Fruit fly (Drosophila melanogaster) whole organism, embryonic: Measurements from ENCODE around the gene RPA1.
A peak's percentile ranks its signal among the peaks of the same experiment; 100 is the strongest.

ENCODE experiments used
- Asciz ChIP-seq: fragments of 200-800 bp; sonication (Bioruptor generic); optimal IDR thresholded peaks from 2 replicates; lab custom pipeline; 2017; ENCODE audit warnings: missing biosample characterization, mild to moderate bottlenecking, missing genetic modification characterization, missing genetic modification reagents
- CG10267 ChIP-seq: fragments of 200-800 bp; sonication (Bioruptor generic); optimal IDR thresholded peaks from 2 replicates; lab custom pipeline; 2018; ENCODE audit warnings: missing biosample characterization, mild to moderate bottlenecking, missing genetic modification characterization, moderate library complexity
- CG10274 ChIP-seq: fragments of 200-800 bp; sonication (Bioruptor generic); optimal IDR thresholded peaks from 3 replicates; lab custom pipeline; 2017; ENCODE audit warnings: missing biosample characterization, mild to moderate bottlenecking, missing genetic modification characterization
- CG11085 ChIP-seq: fragments of 200-800 bp; sonication (Bioruptor generic); IDR thresholded peaks from 2 replicates; pipeline ENCODE4 v1.3.6; 2022; ENCODE audit warnings: missing biosample characterization, missing genetic modification characterization
- CG12071 ChIP-seq: fragments of 200-800 bp; sonication (Bioruptor generic); optimal IDR thresholded peaks from 3 replicates; lab custom pipeline; 2018; ENCODE audit warnings: missing biosample characterization, mild to moderate bottlenecking, missing genetic modification characterization
- CG12219 ChIP-seq: fragments of 200-800 bp; sonication (Bioruptor generic); optimal IDR thresholded peaks from 3 replicates; lab custom pipeline; 2018; ENCODE audit warnings: missing biosample characterization, mild to moderate bottlenecking, missing genetic modification characterization
- CG14050 ChIP-seq: fragments of 200-800 bp; sonication (Bioruptor generic); IDR thresholded peaks from 3 replicates; pipeline ENCODE4 v1.3.6; 2022; ENCODE audit warnings: missing biosample characterization, missing genetic modification characterization
- CG14710 ChIP-seq: fragments of 200-800 bp; sonication (Bioruptor generic); optimal IDR thresholded peaks from 3 replicates; lab custom pipeline; 2019; ENCODE audit warnings: missing biosample characterization, mild to moderate bottlenecking, missing genetic modification characterization, moderate library complexity
- CG1603 ChIP-seq: fragments of 200-800 bp; sonication (Bioruptor generic); optimal IDR thresholded peaks from 2 replicates; lab custom pipeline; 2019; ENCODE audit warnings: missing biosample characterization, mild to moderate bottlenecking, missing genetic modification characterization, moderate library complexity
- CG2199 ChIP-seq: fragments of 200-800 bp; sonication (Bioruptor generic); IDR thresholded peaks from 3 replicates; pipeline ENCODE4 v1.3.6; 2022; ENCODE audit warnings: missing biosample characterization, missing genetic modification characterization
- CG33213 ChIP-seq: fragments of 200-800 bp; sonication (Bioruptor generic); optimal IDR thresholded peaks from 3 replicates; lab custom pipeline; 2016; ENCODE audit warnings: missing biosample characterization, missing genetic modification characterization
- CG4707 ChIP-seq: fragments of 200-800 bp; sonication (Bioruptor generic); optimal IDR thresholded peaks from 2 replicates; lab custom pipeline; 2018; ENCODE audit warnings: missing biosample characterization, mild to moderate bottlenecking, missing genetic modification characterization, moderate library complexity
- CG7271 ChIP-seq: fragments of 200-800 bp; sonication (Bioruptor generic); optimal IDR thresholded peaks from 2 replicates; lab custom pipeline; 2018; ENCODE audit warnings: missing biosample characterization, mild to moderate bottlenecking, missing genetic modification characterization, moderate library complexity
- CG7372 ChIP-seq: fragments of 200-800 bp; sonication (Bioruptor generic); IDR thresholded peaks from 2 replicates; pipeline ENCODE4 v1.3.6; 2022; ENCODE audit warnings: missing biosample characterization, missing genetic modification characterization
- CG7786 ChIP-seq: fragments of 200-800 bp; sonication (Bioruptor generic); optimal IDR thresholded peaks from 2 replicates; lab custom pipeline; 2016; ENCODE audit warnings: missing biosample characterization, missing genetic modification characterization
- CG8290 ChIP-seq, 3 experiments: fragments of 200-800 bp; sonication (Bioruptor generic); optimal IDR thresholded peaks; 2 replicates each; lab custom pipeline; 2016 to 2019; ENCODE audit warnings: missing biosample characterization in 3 of 3, missing genetic modification characterization in 3 of 3, mild to moderate bottlenecking in 2 of 3, moderate library complexity in 1 of 3
- CG8924 ChIP-seq: fragments of 200-800 bp; optimal IDR thresholded peaks from 3 replicates; lab custom pipeline; 2019; ENCODE audit warnings: missing biosample characterization, mild to moderate bottlenecking, missing genetic modification characterization, moderate library complexity
- CG9727 ChIP-seq: fragments of 200-800 bp; sonication (Bioruptor generic); optimal IDR thresholded peaks from 3 replicates; lab custom pipeline; 2017; ENCODE audit warnings: missing biosample characterization, mild to moderate bottlenecking, missing genetic modification characterization
- CHES-1-like ChIP-seq: fragments of 200-800 bp; sonication (Bioruptor generic); optimal IDR thresholded peaks from 2 replicates; lab custom pipeline; 2016; ENCODE audit warnings: missing biosample characterization, missing genetic modification characterization
- MTF-1 ChIP-seq: fragments of 200-800 bp; sonication (Bioruptor generic); optimal IDR thresholded peaks from 2 replicates; lab custom pipeline; 2018; ENCODE audit warnings: missing biosample characterization, mild to moderate bottlenecking, missing genetic modification characterization, borderline replicate concordance
- Med ChIP-seq: fragments of 200-800 bp; sonication (Bioruptor generic); peaks from one replicate; lab custom pipeline; 2016; ENCODE audit warnings: missing biosample characterization, missing genetic modification characterization, mild to moderate bottlenecking, inconsistent platforms, moderate library complexity
- Mes4 ChIP-seq: fragments of 200-800 bp; sonication (Bioruptor generic); optimal IDR thresholded peaks from 2 replicates; lab custom pipeline; 2016; ENCODE audit warnings: missing biosample characterization, missing genetic modification characterization
- PHDP ChIP-seq: fragments of 200-800 bp; sonication (Bioruptor generic); optimal IDR thresholded peaks from 3 replicates; lab custom pipeline; 2018; ENCODE audit warnings: missing biosample characterization, mild to moderate bottlenecking, missing genetic modification characterization, moderate library complexity
- Poxn ChIP-seq: fragments of 200-800 bp; sonication (Bioruptor generic); IDR thresholded peaks from 2 replicates; pipeline ENCODE4 v1.3.6; 2022; ENCODE audit warnings: missing biosample characterization, missing genetic modification characterization
- Spps ChIP-seq: fragments of 200-800 bp; sonication (Bioruptor generic); optimal IDR thresholded peaks from 2 replicates; lab custom pipeline; 2018; ENCODE audit warnings: missing biosample characterization, mild to moderate bottlenecking, missing genetic modification characterization
- Xbp1 ChIP-seq: fragments of 200-800 bp; sonication (Bioruptor generic); optimal IDR thresholded peaks from 3 replicates; lab custom pipeline; 2016; ENCODE audit warnings: missing biosample characterization, mild to moderate bottlenecking, missing genetic modification characterization
- ac ChIP-seq: fragments of 200-800 bp; sonication (Bioruptor generic); optimal IDR thresholded peaks from 3 replicates; lab custom pipeline; 2017; ENCODE audit warnings: missing biosample characterization, mild to moderate bottlenecking, missing genetic modification characterization
- ap ChIP-seq: fragments of 200-800 bp; sonication (Bioruptor generic); IDR thresholded peaks from 2 replicates; pipeline ENCODE4 v1.3.6; 2022; ENCODE audit warnings: missing biosample characterization, missing genetic modification characterization
- bab2 ChIP-seq: fragments of 200-800 bp; sonication (Bioruptor generic); optimal IDR thresholded peaks from 2 replicates; lab custom pipeline; 2016; ENCODE audit warnings: missing biosample characterization, missing genetic modification characterization
- bcd ChIP-seq: fragments of 200-800 bp; sonication (Bioruptor generic); optimal IDR thresholded peaks from 2 replicates; lab custom pipeline; 2017; ENCODE audit warnings: missing biosample characterization, mild to moderate bottlenecking, missing genetic modification characterization
- bsh ChIP-seq, 2 experiments: fragments of 200-800 bp; sonication (Bioruptor generic); optimal IDR thresholded peaks; 2 replicates each; lab custom pipeline; 2017 to 2018; ENCODE audit warnings: mild to moderate bottlenecking in 2 of 2, missing biosample characterization in 2 of 2, missing genetic modification characterization in 2 of 2, moderate library complexity in 1 of 2
- cas ChIP-seq: fragments of 200-800 bp; sonication (Bioruptor generic); IDR thresholded peaks from 2 replicates; pipeline ENCODE4 v1.3.6; 2022; ENCODE audit warnings: missing biosample characterization, missing genetic modification characterization
- crc ChIP-seq: fragments of 200-800 bp; sonication (Bioruptor generic); optimal IDR thresholded peaks from 2 replicates; lab custom pipeline; 2016; ENCODE audit warnings: missing biosample characterization, missing genetic modification characterization
- grn ChIP-seq: fragments of 200-800 bp; sonication (Bioruptor generic); optimal IDR thresholded peaks from 3 replicates; lab custom pipeline; 2017; ENCODE audit warnings: missing biosample characterization, missing genetic modification characterization
- insv ChIP-seq, 2 experiments: fragments of 200-800 bp; sonication (Bioruptor generic); optimal IDR thresholded peaks; 3 replicates each; lab custom pipeline; 2016 to 2018; ENCODE audit warnings: missing biosample characterization in 2 of 2, missing genetic modification characterization in 2 of 2
- oc ChIP-seq: fragments of 200-800 bp; sonication (Bioruptor generic); optimal IDR thresholded peaks from 2 replicates; lab custom pipeline; 2018; ENCODE audit warnings: missing biosample characterization, mild to moderate bottlenecking, missing genetic modification characterization, moderate library complexity
- onecut ChIP-seq: fragments of 200-800 bp; sonication (Bioruptor generic); IDR thresholded peaks from 2 replicates; pipeline ENCODE4 v1.3.6; 2022; ENCODE audit warnings: missing biosample characterization, missing genetic modification characterization
- otp ChIP-seq: fragments of 200-800 bp; sonication (Bioruptor generic); IDR thresholded peaks from 3 replicates; pipeline ENCODE4, ENCODE4 v1.3.6; 2022; ENCODE audit warnings: missing biosample characterization, missing genetic modification characterization
- phol ChIP-seq: fragments of 200-800 bp; sonication (Bioruptor generic); optimal IDR thresholded peaks from 3 replicates; lab custom pipeline; 2018; ENCODE audit warnings: missing biosample characterization, mild to moderate bottlenecking, missing genetic modification characterization, moderate library complexity
- pnt ChIP-seq: fragments of 200-800 bp; sonication (Bioruptor generic); optimal IDR thresholded peaks from 3 replicates; lab custom pipeline; 2016; ENCODE audit warnings: missing biosample characterization, missing genetic modification characterization
- pzg ChIP-seq: fragments of 200-800 bp; sonication (Bioruptor generic); optimal IDR thresholded peaks from 3 replicates; lab custom pipeline; 2018; ENCODE audit warnings: missing biosample characterization, mild to moderate bottlenecking, missing genetic modification characterization, moderate library complexity
- repo ChIP-seq: fragments of 200-800 bp; sonication (Bioruptor generic); optimal IDR thresholded peaks from 2 replicates; lab custom pipeline; 2016; ENCODE audit warnings: missing biosample characterization, missing genetic modification characterization
- sc ChIP-seq, 3 experiments: fragments of >200 bp in 2 of 3; fragments of 200-800 bp in 1 of 3; sonication (Bioruptor generic) in 1 of 3; optimal IDR thresholded peaks; 2 replicates in 2 of 3; 3 replicates in 1 of 3; lab custom pipeline; 2017; ENCODE audit warnings: mild to moderate bottlenecking in 1 of 3, missing biosample characterization in 1 of 3, missing genetic modification characterization in 1 of 3, missing genetic modification reagents in 1 of 3
- sens ChIP-seq: fragments of 200-800 bp; sonication (Bioruptor generic); peaks from one replicate; lab custom pipeline; 2016; ENCODE audit warnings: missing biosample characterization, missing genetic modification characterization
- stwl ChIP-seq: fragments of 200-800 bp; sonication (Bioruptor generic); optimal IDR thresholded peaks from 3 replicates; lab custom pipeline; 2018; ENCODE audit warnings: missing biosample characterization, mild to moderate bottlenecking, missing genetic modification characterization, moderate library complexity
- tin ChIP-seq: fragments of 200-800 bp; sonication (Bioruptor generic); optimal IDR thresholded peaks from 3 replicates; lab custom pipeline; 2016; ENCODE audit warnings: missing biosample characterization, missing genetic modification characterization
- tll ChIP-seq, 2 experiments: fragments of 200-800 bp in 1 of 2; fragments of >200 bp in 1 of 2; sonication (Bioruptor generic) in 1 of 2; optimal IDR thresholded peaks; 2 replicates each; lab custom pipeline; 2017 to 2019; ENCODE audit warnings: missing biosample characterization in 2 of 2, missing genetic modification characterization in 2 of 2, mild to moderate bottlenecking in 1 of 2, moderate library complexity in 1 of 2
- trh ChIP-seq: fragments of 200-800 bp; sonication (Bioruptor generic); optimal IDR thresholded peaks from 2 replicates; lab custom pipeline; 2016; ENCODE audit warnings: missing biosample characterization, missing genetic modification characterization
- wdn ChIP-seq: fragments of 200-800 bp; sonication (Bioruptor generic); IDR thresholded peaks from 2 replicates; pipeline ENCODE4 v1.3.6; 2022; ENCODE audit warnings: missing biosample characterization, missing genetic modification characterization

Gene RPA1

DNA sequence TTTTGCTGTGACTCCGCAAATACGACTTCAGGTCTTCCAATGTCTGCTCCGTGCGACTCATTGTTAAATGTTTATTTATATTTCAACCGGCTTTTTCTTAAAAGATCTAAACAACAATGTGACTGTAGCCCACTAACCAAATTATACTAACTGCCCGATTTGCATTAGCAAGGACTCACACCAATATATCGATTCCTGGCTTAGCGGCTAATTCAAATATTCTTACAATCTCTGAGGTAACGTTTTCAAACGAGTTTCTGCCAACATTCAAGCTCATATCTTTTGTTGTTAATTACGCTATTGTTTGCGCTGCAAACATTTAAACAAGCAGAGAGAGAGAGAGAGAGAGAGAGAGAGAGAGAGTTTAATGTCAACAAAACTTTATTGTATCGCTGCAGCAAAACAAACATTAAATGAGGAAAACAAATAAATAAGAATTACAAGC lies 44.3 kb upstream of the RPA1 start, which contains the start of gene tex:
TSS of gene tex (minus strand) at position 131 of the 445 bp plus-strand sequence.
- TF ChIP-seq crc (no peak), PHDP (tag; lab: Kevin White, UChicago) (peak; percentile 9), CG14050 (GFP tag; lab: Robert Waterston, UW) (no peak), oc (tag; lab: Kevin White, UChicago) (peak; percentile 43), CG33213 (peak; percentile 58), insv (GFP tag; optimal IDR thresholded peaks at IDR 0.05; lab: Kevin White, UChicago) (peak in 1 of 2 experiments; percentile 57), cas (no peak), sens (GFP tag; lab: Kevin White, UChicago) (peak; percentile 94), CG8290 (GFP tag; optimal IDR thresholded peaks at IDR 0.05; lab: Kevin White, UChicago) (peak; percentile 52), CG8290 (tag; optimal IDR thresholded peaks at IDR 0.05; lab: Kevin White, UChicago) (no peak), CG8924 (tag; lab: Kevin White, UChicago) (peak; percentile 59), Mes4 (GFP tag; lab: Kevin White, UChicago) (peak; percentile 35), phol (tag; lab: Kevin White, UChicago) (peak; percentile 22), CHES-1-like (GFP tag; lab: Kevin White, UChicago) (peak; percentile 44), Xbp1 (no peak), trh (GFP tag; lab: Kevin White, UChicago) (no peak), CG11085 (GFP tag; lab: Robert Waterston, UW) (no peak), ac (GFP tag; lab: Kevin White, UChicago) (peak; percentile 53), CG10267 (tag; lab: Kevin White, UChicago) (peak; percentile 47), CG14710 (tag; lab: Kevin White, UChicago) (peak; percentile 77), otp (GFP tag; lab: Robert Waterston, UW) (peak; percentile 29; the same call in 1 of the 3 replicates), tin (GFP tag; lab: Kevin White, UChicago) (no peak), CG2199 (GFP tag; lab: Robert Waterston, UW) (no peak), ap (GFP tag; lab: Robert Waterston, UW) (no peak), pzg (peak; percentile 89), bsh (GFP tag; optimal IDR thresholded peaks at IDR 0.05; lab: Kevin White, UChicago) (peak in 1 of 2 experiments; percentile 62), Spps (tag; lab: Kevin White, UChicago) (peak; percentile 41), stwl (peak; percentile 36), bab2 (GFP tag; lab: Kevin White, UChicago) (peak; percentile 36), MTF-1 (peak; percentile 74), repo (GFP tag; lab: Kevin White, UChicago) (no peak), CG7786 (GFP tag; lab: Kevin White, UChicago) (no peak), bcd (GFP tag; lab: Kevin White, UChicago) (peak; percentile 17), CG9727 (GFP tag; lab: Kevin White, UChicago) (peak; percentile 69), tll (GFP tag; optimal IDR thresholded peaks at IDR 0.05; lab: Kevin White, UChicago) (peak in 1 of 2 experiments; percentile 16), onecut (GFP tag; lab: Robert Waterston, UW) (peak; percentile 53), Asciz (GFP tag; lab: Kevin White, UChicago) (peak; percentile 89), grn (GFP tag; lab: Kevin White, UChicago) (peak; percentile 26), wdn (no peak), CG12219 (GFP tag; lab: Kevin White, UChicago) (peak; percentile 31), CG4707 (GFP tag; lab: Kevin White, UChicago) (peak; percentile 71), CG7372 (GFP tag; lab: Robert Waterston, UW) (no peak), CG1603 (peak; percentile 82), Poxn (GFP tag; lab: Robert Waterston, UW) (no peak), Med (peak; percentile 84), pnt (peak; percentile 12), CG10274 (GFP tag; lab: Kevin White, UChicago) (no peak), sc (optimal IDR thresholded peaks at IDR 0.05; lab: Kevin White, UChicago) (no peak), sc (GFP tag; optimal IDR thresholded peaks at IDR 0.05; lab: Kevin White, UChicago) (peak; percentile 15), CG12071 (GFP tag; lab: Kevin White, UChicago) (peak; percentile 32), CG7271 (peak; percentile 44)
